Fruit fly (Drosophila melanogaster) whole organism, embryonic: ENCODE measurements around the gene Cyp4d1.

Experiments
- BtbVII ChIP-seq: fragments of 200-800 bp; sonication (Bioruptor generic); optimal IDR thresholded peaks from 3 replicates; lab custom pipeline; 2017; ENCODE audit warnings: missing biosample characterization, mild to moderate bottlenecking, missing genetic modification characterization
- C15 ChIP-seq: fragments of 200-800 bp; sonication (Bioruptor generic); IDR thresholded peaks from 3 replicates; pipeline ENCODE4 v1.3.6; 2022; ENCODE audit warnings: missing biosample characterization, missing genetic modification characterization
- CG10654 ChIP-seq: fragments of 200-800 bp; sonication (Bioruptor generic); optimal IDR thresholded peaks from 2 replicates; lab custom pipeline; 2016; ENCODE audit warnings: missing biosample characterization, missing genetic modification characterization
- CG12236 ChIP-seq: fragments of 200-800 bp; sonication (Bioruptor generic); optimal IDR thresholded peaks from 2 replicates; lab custom pipeline; 2016; ENCODE audit warnings: missing biosample characterization, missing genetic modification characterization
- CG12659 ChIP-seq: fragments of 200-800 bp; sonication (Bioruptor generic); optimal IDR thresholded peaks from 3 replicates; lab custom pipeline; 2017; ENCODE audit warnings: mild to moderate bottlenecking, missing biosample characterization, missing genetic modification reagents, missing genetic modification characterization
- CG13123 ChIP-seq: fragments of 200-800 bp; sonication (Bioruptor generic); optimal IDR thresholded peaks from 2 replicates; lab custom pipeline; 2016; ENCODE audit warnings: missing biosample characterization, missing genetic modification characterization
- CG15073 ChIP-seq: fragments of 200-800 bp; sonication (Bioruptor generic); optimal IDR thresholded peaks from 2 replicates; lab custom pipeline; 2016; ENCODE audit warnings: missing biosample characterization, missing genetic modification characterization
- CG1602 ChIP-seq: fragments of 200-800 bp; sonication (Bioruptor generic); optimal IDR thresholded peaks from 3 replicates; lab custom pipeline; 2016; ENCODE audit warnings: missing biosample characterization, missing genetic modification characterization
- CG1603 ChIP-seq: fragments of 200-800 bp; sonication (Bioruptor generic); optimal IDR thresholded peaks from 2 replicates; lab custom pipeline; 2019; ENCODE audit warnings: missing biosample characterization, mild to moderate bottlenecking, missing genetic modification characterization, moderate library complexity
- CG17359 ChIP-seq: fragments of 200-800 bp; sonication (Bioruptor generic); optimal IDR thresholded peaks from 3 replicates; lab custom pipeline; 2018; ENCODE audit warnings: missing biosample characterization, mild to moderate bottlenecking, missing genetic modification characterization, moderate library complexity
- CG18476 ChIP-seq: fragments of 200-800 bp; sonication (Bioruptor generic); optimal IDR thresholded peaks from 2 replicates; lab custom pipeline; 2016; ENCODE audit warnings: missing biosample characterization, mild to moderate bottlenecking, missing genetic modification characterization
- CG2116 ChIP-seq: fragments of 200-800 bp; sonication (Bioruptor generic); optimal IDR thresholded peaks from 3 replicates; lab custom pipeline; 2018; ENCODE audit warnings: missing biosample characterization, mild to moderate bottlenecking, missing genetic modification characterization
- CG6689 ChIP-seq: fragments of 200-800 bp; sonication (Bioruptor generic); IDR thresholded peaks from 2 replicates; pipeline ENCODE4 v1.3.6; 2022; ENCODE audit warnings: missing biosample characterization, missing genetic modification characterization
- CG7786 ChIP-seq: fragments of 200-800 bp; sonication (Bioruptor generic); optimal IDR thresholded peaks from 2 replicates; lab custom pipeline; 2016; ENCODE audit warnings: missing biosample characterization, missing genetic modification characterization
- CG7928 ChIP-seq: fragments of 200-800 bp; sonication (Bioruptor generic); optimal IDR thresholded peaks from 2 replicates; lab custom pipeline; 2017; ENCODE audit warnings: missing biosample characterization, mild to moderate bottlenecking, missing genetic modification characterization
- CG8281 ChIP-seq: fragments of 200-800 bp; sonication (Bioruptor generic); optimal IDR thresholded peaks from 2 replicates; lab custom pipeline; 2018; ENCODE audit warnings: missing biosample characterization, mild to moderate bottlenecking, missing genetic modification characterization, moderate library complexity
- ERR ChIP-seq: fragments of 200-800 bp; sonication (Bioruptor generic); optimal IDR thresholded peaks from 2 replicates; lab custom pipeline; 2016; ENCODE audit warnings: missing biosample characterization, missing genetic modification characterization
- Hey ChIP-seq: fragments of 200-800 bp; sonication (Bioruptor generic); optimal IDR thresholded peaks from 3 replicates; lab custom pipeline; 2018; ENCODE audit warnings: missing biosample characterization, mild to moderate bottlenecking, missing genetic modification characterization
- Mad ChIP-seq: fragments of 200-800 bp; sonication (Bioruptor generic); optimal IDR thresholded peaks from 2 replicates; lab custom pipeline; 2016; ENCODE audit warnings: missing biosample characterization, missing genetic modification characterization
- NfI ChIP-seq: fragments of 200-800 bp; sonication (Bioruptor generic); optimal IDR thresholded peaks from 3 replicates; lab custom pipeline; 2018; ENCODE audit warnings: missing biosample characterization, mild to moderate bottlenecking, missing genetic modification characterization, moderate library complexity
- Sry-β ChIP-seq: fragments of 200-800 bp; sonication (Bioruptor generic); optimal IDR thresholded peaks from 2 replicates; lab custom pipeline; 2018; ENCODE audit warnings: missing biosample characterization, mild to moderate bottlenecking, missing genetic modification characterization, moderate library complexity
- Tbp ChIP-seq: fragments of >200 bp; optimal IDR thresholded peaks from 2 replicates; lab custom pipeline; 2018; ENCODE audit warnings: missing biosample characterization, missing genetic modification characterization
- Usf ChIP-seq: fragments of 200-800 bp; sonication (Bioruptor generic); optimal IDR thresholded peaks from 2 replicates; lab custom pipeline; 2017; ENCODE audit warnings: missing genotype, missing biosample characterization, missing genetic modification characterization
- br ChIP-seq: fragments of >200 bp; optimal IDR thresholded peaks from 2 replicates; lab custom pipeline; 2017
- crol ChIP-seq: fragments of 200-800 bp; sonication (Bioruptor generic); IDR thresholded peaks from 2 replicates; pipeline ENCODE4 v1.3.6; 2022; ENCODE audit warnings: missing biosample characterization, missing genetic modification characterization
- dpn ChIP-seq, 2 experiments: fragments of 200-800 bp; sonication (Bioruptor generic); optimal IDR thresholded peaks; 3 replicates each; lab custom pipeline; 2016; ENCODE audit warnings: missing biosample characterization in 2 of 2, missing genetic modification characterization in 2 of 2
- fd64A ChIP-seq: fragments of 200-800 bp; sonication (Bioruptor generic); optimal IDR thresholded peaks from 3 replicates; lab custom pipeline; 2018; ENCODE audit warnings: missing biosample characterization, mild to moderate bottlenecking, missing genetic modification characterization
- fu2 ChIP-seq: fragments of 200-800 bp; sonication (Bioruptor generic); optimal IDR thresholded peaks from 2 replicates; lab custom pipeline; 2016; ENCODE audit warnings: missing biosample characterization, missing genetic modification characterization
- grau ChIP-seq: fragments of 200-800 bp; optimal IDR thresholded peaks from 3 replicates; lab custom pipeline; 2019; ENCODE audit warnings: missing biosample characterization, mild to moderate bottlenecking, missing genetic modification characterization, moderate library complexity
- gro ChIP-seq: fragments of 200-800 bp; sonication (Bioruptor generic); optimal IDR thresholded peaks from 2 replicates; lab custom pipeline; 2016; ENCODE audit warnings: missing biosample characterization, missing genetic modification characterization
- lmd ChIP-seq: fragments of 200-800 bp; sonication (Bioruptor generic); IDR thresholded peaks from 2 replicates; pipeline ENCODE4 v1.3.6; 2022; ENCODE audit warnings: missing biosample characterization, missing genetic modification characterization
- lola ChIP-seq, 3 experiments: fragments of >200 bp in 2 of 3; fragments of 200-800 bp in 1 of 3; sonication (Bioruptor generic) in 1 of 3; optimal IDR thresholded peaks; 2 replicates each; lab custom pipeline; 2017 to 2019; ENCODE audit warnings: missing biosample characterization in 3 of 3, missing genetic modification characterization in 3 of 3, mild to moderate bottlenecking in 1 of 3, moderate library complexity in 1 of 3
- org-1 ChIP-seq: fragments of 200-800 bp; sonication (Bioruptor generic); optimal IDR thresholded peaks from 2 replicates; lab custom pipeline; 2017; ENCODE audit warnings: missing biosample characterization, missing genetic modification characterization
- peb ChIP-seq: fragments of 200-800 bp; sonication (Bioruptor generic); IDR thresholded peaks from 2 replicates; pipeline ENCODE4 v1.3.6; 2022; ENCODE audit warnings: missing biosample characterization, missing genetic modification characterization
- phol ChIP-seq: fragments of 200-800 bp; sonication (Bioruptor generic); optimal IDR thresholded peaks from 3 replicates; lab custom pipeline; 2018; ENCODE audit warnings: missing biosample characterization, mild to moderate bottlenecking, missing genetic modification characterization, moderate library complexity
- pnt ChIP-seq: fragments of 200-800 bp; sonication (Bioruptor generic); optimal IDR thresholded peaks from 3 replicates; lab custom pipeline; 2016; ENCODE audit warnings: missing biosample characterization, missing genetic modification characterization
- pros ChIP-seq: fragments of 200-800 bp; sonication (Bioruptor generic); optimal IDR thresholded peaks from 3 replicates; lab custom pipeline; 2019; ENCODE audit warnings: missing biosample characterization, mild to moderate bottlenecking, missing genetic modification characterization, moderate library complexity
- pum ChIP-seq: fragments of 200-800 bp; sonication (Bioruptor generic); optimal IDR thresholded peaks from 2 replicates; lab custom pipeline; 2016; ENCODE audit warnings: missing biosample characterization, missing genetic modification characterization
- shn ChIP-seq: fragments of 200-800 bp; sonication (Bioruptor generic); optimal IDR thresholded peaks from 3 replicates; lab custom pipeline; 2016; ENCODE audit warnings: missing biosample characterization, missing genetic modification characterization
- tin ChIP-seq: fragments of 200-800 bp; sonication (Bioruptor generic); optimal IDR thresholded peaks from 3 replicates; lab custom pipeline; 2016; ENCODE audit warnings: missing biosample characterization, missing genetic modification characterization
- usp ChIP-seq: fragments of >200 bp; optimal IDR thresholded peaks from 2 replicates; lab custom pipeline; 2017; ENCODE audit warnings: missing biosample characterization, missing genetic modification characterization
- zen2 ChIP-seq: fragments of 200-800 bp; sonication (Bioruptor generic); IDR thresholded peaks from 3 replicates; pipeline ENCODE4 v1.3.6; 2022; ENCODE audit warnings: missing biosample characterization, missing genetic modification characterization; ENCODE audit not compliant: partially characterized antibody

Gene Cyp4d1

dm6 chrX:2149478-2149877 is 12.5 kb downstream of the Cyp4d1 start, which contains the start of gene bcn92 (continued):
- peak in 1 of 3 experiments; percentile 21 for TF ChIP-seq lola (GFP tag; optimal IDR thresholded peaks at IDR 0.05; lab: Kevin White, UChicago)
- TF ChIP-seq CG1602 (GFP tag; lab: Kevin White, UChicago): peak; percentile 25
- peak; percentile 57 for TF ChIP-seq grau (tag; lab: Kevin White, UChicago)
- 0 out of 2 replicates have a peak, but pooled peaks have one; percentile 24 for TF ChIP-seq peb (GFP tag; lab: Robert Waterston, UW)
- TF ChIP-seq Sry-β (GFP tag; lab: Kevin White, UChicago): peak; percentile 49
- TF ChIP-seq fd64A (GFP tag; lab: Kevin White, UChicago): no peak
- peak; percentile 26 for TF ChIP-seq CG13123
- peak; percentile 65 for TF ChIP-seq CG1603 (tag; lab: Kevin White, UChicago)
- TF ChIP-seq tin: peak; percentile 52
- TF ChIP-seq fu2 (GFP tag; lab: Kevin White, UChicago): peak; percentile 21
- peak; percentile 5 for TF ChIP-seq phol (tag; lab: Kevin White, UChicago)
- peak; percentile 16 for TF ChIP-seq shn (GFP tag; lab: Kevin White, UChicago)
- TF ChIP-seq CG8281: no peak
- TF ChIP-seq NfI (GFP tag; lab: Kevin White, UChicago): peak; percentile 17
- TF ChIP-seq CG17359 (tag; lab: Kevin White, UChicago): peak; percentile 3
- no peak for TF ChIP-seq pros
- TF ChIP-seq Usf (GFP tag; lab: Kevin White, UChicago): peak; percentile 35
- peak; percentile 19 for TF ChIP-seq ERR
- peak; percentile 59 for TF ChIP-seq gro (GFP tag; lab: Kevin White, UChicago)
- TF ChIP-seq dpn (GFP tag; optimal IDR thresholded peaks at IDR 0.05; lab: Kevin White, UChicago): peak; percentile 48 to 51
- TF ChIP-seq CG12659: peak; percentile 53
- TF ChIP-seq CG15073 (GFP tag; lab: Kevin White, UChicago): no peak
- peak; percentile 14 for TF ChIP-seq pnt (GFP tag; lab: Kevin White, UChicago)
- TF ChIP-seq pum: peak; percentile 32
- peak; percentile 9 for TF ChIP-seq CG18476 (GFP tag; lab: Kevin White, UChicago)
- peak; percentile 92 for TF ChIP-seq zen2 (GFP tag; lab: Robert Waterston, UW)
- TF ChIP-seq CG6689 (GFP tag; lab: Robert Waterston, UW): peak; percentile 18; the same call in 1 of the 2 replicates
- TF ChIP-seq Hey (tag; lab: Kevin White, UChicago): no peak
- TF ChIP-seq CG2116 (GFP tag; lab: Kevin White, UChicago): peak; percentile 34

- TF ChIP-seq org-1 (no peak), crol (no peak), C15 (GFP tag; lab: Robert Waterston, UW) (no peak), CG12236 (GFP tag; lab: Kevin White, UChicago) (no peak), CG7928 (GFP tag; lab: Kevin White, UChicago) (no peak), Tbp (GFP tag; lab: Kevin White, UChicago) (no peak), CG10654 (no peak), BtbVII (no peak), Mad (GFP tag; lab: Kevin White, UChicago) (no peak), CG7786 (GFP tag; lab: Kevin White, UChicago) (no peak), usp (GFP tag; lab: Kevin White, UChicago) (no peak), lmd (GFP tag; lab: Robert Waterston, UW) (no peak), br (lab: Kevin White, UChicago) (no peak)
These were observed 13.3 kb downstream of the Cyp4d1 start for dm6 chrX:2148671-2149070.
